Worm (Caenorhabditis elegans) whole organism, L4/young adult: Measurements from ENCODE around the gene catp-6.

ENCODE experiments used
- W03F9.2 ChIP-seq: fragments of 150-350 bp; optimal IDR thresholded peaks from 2 replicates; lab custom pipeline; 2014; ENCODE audit warnings: missing biosample characterization, missing genetic modification characterization
- dao-5 ChIP-seq: sonication (generic microtip); optimal IDR thresholded peaks from 2 replicates; lab custom pipeline; 2016; ENCODE audit warnings: missing genotype, missing genetic modification characterization, moderate library complexity, missing compliant biosample characterization
- him-1 ChIP-seq: sonication (generic microtip); optimal IDR thresholded peaks from 2 replicates; lab custom pipeline; 2016; ENCODE audit warnings: missing genotype, missing genetic modification reagents, missing genetic modification characterization, missing compliant biosample characterization

DNA sequence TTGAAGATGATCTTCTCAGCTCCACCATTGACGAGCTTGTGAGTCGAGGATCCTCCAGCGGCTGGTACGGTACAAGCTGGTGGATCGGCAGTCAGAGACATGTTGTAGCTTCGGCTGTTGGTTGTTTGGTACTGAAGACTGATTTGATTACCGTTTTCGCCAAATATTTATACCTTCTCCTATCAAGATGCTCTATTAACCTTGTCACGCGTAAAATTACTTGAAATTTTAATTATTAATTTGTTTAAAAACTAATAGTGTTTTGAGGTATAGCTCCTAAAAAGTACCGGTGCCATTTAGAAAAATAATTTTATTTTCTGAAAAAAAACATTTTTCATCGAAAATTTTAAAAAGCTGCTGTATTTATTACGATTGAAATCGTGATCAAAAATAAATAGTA lies 26.6 kb upstream of the catp-6 start, which contains the start of gene ssp-10:
- TF ChIP-seq dao-5 (tag; lab: Kevin White, UChicago) (no peak), him-1 (tag; lab: Kevin White, UChicago) (no peak), W03F9.2 (no peak)
